Worm (Caenorhabditis elegans): ENCODE measurements around the gene ril-1.

DNA sequence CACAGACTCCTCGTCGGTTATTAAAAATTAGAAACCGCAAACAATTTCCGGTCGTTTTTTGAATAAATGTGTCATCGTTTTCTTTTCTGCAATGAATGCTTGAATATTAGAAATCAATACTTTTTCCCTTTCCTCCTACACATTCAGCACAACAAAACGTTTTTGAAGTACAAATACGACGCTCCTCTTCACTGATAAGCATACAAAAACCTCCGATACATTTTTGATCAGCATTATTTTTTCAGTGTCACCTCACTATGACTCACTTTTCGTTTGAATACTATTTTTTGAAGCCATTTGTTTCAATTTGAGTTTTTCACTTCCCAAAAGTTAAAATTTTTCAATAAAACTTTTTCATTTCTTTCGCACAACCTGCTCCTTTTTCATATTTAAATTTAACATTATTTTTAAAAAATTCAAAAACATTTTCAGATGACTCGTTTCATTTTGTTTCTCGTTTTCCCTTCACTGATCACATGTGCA, 41.2 kb downstream of the ril-1 start, which contains the start of gene R02D5.3:
- TF ChIP-seq ama-1 (optimal IDR thresholded peaks at IDR 0.05) (no peak), pes-1 (GFP tag; IDR thresholded peaks at IDR 0.05) (no peak), tbx-37 (GFP tag; conservative IDR thresholded peaks at IDR 0.05) (no peak), hmbx-1 (tag; optimal IDR thresholded peaks at IDR 0.05) (no peak), sea-1 (GFP tag; conservative IDR thresholded peaks at IDR 0.05) (no peak), ets-7 (tag; optimal IDR thresholded peaks at IDR 0.05) (no peak), aly-1 (tag; optimal IDR thresholded peaks at IDR 0.05) (no peak), F13C5.2 (tag; optimal IDR thresholded peaks at IDR 0.05) (no peak)
